Worm (Caenorhabditis elegans) whole organism, L4/young adult: Measurements from ENCODE around the gene fbxb-34.

Source experiments
- W03F9.2 ChIP-seq: fragments of 150-350 bp; optimal IDR thresholded peaks from 2 replicates; lab custom pipeline; 2014; ENCODE audit warnings: missing biosample characterization, missing genetic modification characterization
- dao-5 ChIP-seq: sonication (generic microtip); optimal IDR thresholded peaks from 2 replicates; lab custom pipeline; 2016; ENCODE audit warnings: missing genotype, missing genetic modification characterization, moderate library complexity, missing compliant biosample characterization
- him-1 ChIP-seq: sonication (generic microtip); optimal IDR thresholded peaks from 2 replicates; lab custom pipeline; 2016; ENCODE audit warnings: missing genotype, missing genetic modification reagents, missing genetic modification characterization, missing compliant biosample characterization

DNA sequence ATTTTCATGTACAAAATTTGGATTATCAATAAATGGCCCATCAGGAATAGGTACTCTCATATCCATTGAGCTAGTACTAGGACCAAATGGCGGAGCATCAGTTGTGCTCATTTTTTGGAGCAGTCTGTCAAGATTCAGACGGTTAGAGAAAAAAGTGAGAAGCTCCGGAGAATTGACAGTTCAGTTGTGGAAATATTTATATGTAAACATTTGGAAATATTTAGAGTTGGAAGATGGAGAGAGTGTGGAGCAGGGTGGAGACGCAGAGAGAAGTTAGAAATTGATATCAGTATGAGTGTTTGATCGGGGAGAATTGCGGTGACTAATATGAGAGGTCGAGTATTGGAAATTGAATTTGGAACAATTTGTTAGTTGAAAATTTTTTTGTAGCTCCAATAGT, 33.5 kb downstream of the fbxb-34 start:
- TF ChIP-seq W03F9.2 (no peak), him-1 (tag; lab: Kevin White, UChicago) (no peak), dao-5 (tag; lab: Kevin White, UChicago) (no peak)
